Worm (Caenorhabditis elegans) whole organism, L4/young adult: ENCODE measurements around the gene T06F4.1.

Experiments used
- dao-5 ChIP-seq: sonication (generic microtip); optimal IDR thresholded peaks from 2 replicates; lab custom pipeline; 2016; ENCODE audit warnings: missing genotype, missing genetic modification characterization, moderate library complexity, missing compliant biosample characterization
- him-1 ChIP-seq: sonication (generic microtip); optimal IDR thresholded peaks from 2 replicates; lab custom pipeline; 2016; ENCODE audit warnings: missing genotype, missing genetic modification reagents, missing genetic modification characterization, missing compliant biosample characterization

- TF ChIP-seq him-1 (tag; lab: Kevin White, UChicago) = no peak
- no peak for TF ChIP-seq dao-5 (tag; lab: Kevin White, UChicago)
Measured at ce11 chrX:4123368-4123767, 44.2 kb upstream of the T06F4.1 start.
